Worm (Caenorhabditis elegans): ENCODE measurements around the gene F09E10.6.

ce11 chrX:1523272-1523671, 25.8 kb upstream of the F09E10.6 start:
- TF ChIP-seq nhr-80 (tag; optimal IDR thresholded peaks at IDR 0.05) (no peak), ama-1 (optimal IDR thresholded peaks at IDR 0.05) (no peak), ama-1 (GFP tag; optimal IDR thresholded peaks at IDR 0.05) (no peak), ceh-27 (GFP tag; optimal IDR thresholded peaks at IDR 0.05) (no peak), snpc-1.3 (tag; optimal IDR thresholded peaks at IDR 0.05; ENCODE audit: insufficient read depth) (no peak), hlh-12 (tag; optimal IDR thresholded peaks at IDR 0.05) (no peak), Y79H2A.3 (GFP tag; conservative IDR thresholded peaks at IDR 0.05) (no peak), unc-62 (GFP tag; optimal IDR thresholded peaks at IDR 0.05) (no peak)

Data from whole organism, young adult.